Worm (Caenorhabditis elegans) whole organism, mixed stage, embryonic: Measurements from ENCODE around the gene R03H10.7.

Source experiments
- elt-3 ChIP-seq: fragments of 150-350 bp; optimal IDR thresholded peaks from 2 replicates; lab custom pipeline; 2014; ENCODE audit warnings: missing biosample characterization, missing genetic modification characterization
- nhr-28 ChIP-seq: fragments of 150-350 bp; optimal IDR thresholded peaks from 2 replicates; lab custom pipeline; 2014; ENCODE audit warnings: missing biosample characterization, missing genetic modification characterization
- pha-4 ChIP-seq: fragments of 150-350 bp; optimal IDR thresholded peaks from 2 replicates; lab custom pipeline; 2018; ENCODE audit warnings: missing biosample characterization, missing genetic modification reagents, missing genetic modification characterization
- sptf-1 ChIP-seq: sonication (generic microtip); optimal IDR thresholded peaks from 2 replicates; lab custom pipeline; 2017; ENCODE audit warnings: mild to moderate bottlenecking, missing genetic modification characterization, moderate library complexity, missing compliant biosample characterization
- unc-62 ChIP-seq: fragments of 150-350 bp; optimal IDR thresholded peaks from 2 replicates; lab custom pipeline; 2014; ENCODE audit warnings: missing biosample characterization, missing genetic modification reagents, missing genetic modification characterization

DNA sequence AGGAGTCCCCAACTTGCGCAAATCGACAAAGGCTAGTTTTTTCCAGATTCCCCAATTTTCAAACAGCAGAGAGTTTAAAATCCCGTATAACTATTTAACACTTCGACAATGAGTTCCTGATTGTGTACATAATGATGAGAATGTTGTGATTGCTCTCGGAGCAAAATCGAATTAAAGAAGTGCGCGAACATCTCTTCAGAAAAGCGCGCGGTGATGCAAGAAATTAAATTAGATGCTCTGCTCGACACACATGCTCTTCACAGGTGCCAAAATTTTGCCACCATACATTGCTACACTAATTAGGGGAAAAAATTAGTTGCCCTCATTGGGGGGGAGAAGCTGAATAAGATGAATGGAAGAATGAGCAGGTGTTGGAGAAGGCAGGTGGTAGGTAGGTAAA lies 49.3 kb downstream of the R03H10.7 start:
- TF ChIP-seq nhr-28 (tag; lab: Kevin White, UChicago) = no peak
- no peak for TF ChIP-seq sptf-1 (tag; lab: Kevin White, UChicago)
- TF ChIP-seq unc-62 (GFP tag; lab: Kevin White, UChicago) = no peak
- no peak for TF ChIP-seq pha-4
- TF ChIP-seq elt-3 = no peak
